Worm (Caenorhabditis elegans): ENCODE measurements around the gene M04G7.5.

ce11 chrIV:419674-420073 is 35.2 kb upstream of the M04G7.5 start, which contains the start of gene eri-1:
- TF ChIP-seq lin-35 (GFP tag; optimal IDR thresholded peaks at IDR 0.05) (no peak), unc-62 (GFP tag; optimal IDR thresholded peaks at IDR 0.05) (no peak), unc-130 (GFP tag; optimal IDR thresholded peaks at IDR 0.05) (peak; percentile 35), aptf-2 (GFP tag; conservative IDR thresholded peaks at IDR 0.05) (no peak), nhr-90 (tag; optimal IDR thresholded peaks at IDR 0.05) (no peak), K12H6.12 (tag; optimal IDR thresholded peaks at IDR 0.05) (no peak), pbrm-1 (GFP tag; IDR thresholded peaks at IDR 0.05) (no peak), snpc-3.4 (tag; optimal IDR thresholded peaks at IDR 0.05) (no peak), ccch-3 (GFP tag; optimal IDR thresholded peaks at IDR 0.05) (no peak), Y79H2A.3 (GFP tag; conservative IDR thresholded peaks at IDR 0.05) (no peak), madf-10 (tag; optimal IDR thresholded peaks at IDR 0.05) (no peak), lin-26 (GFP tag; IDR thresholded peaks at IDR 0.05) (no peak), lag-1 (GFP tag; IDR thresholded peaks at IDR 0.05) (no peak)
